Worm (Caenorhabditis elegans) whole organism, mixed stage, embryonic: ENCODE results near the gene T12A7.10.

Source experiments
- ces-1 ChIP-seq: fragments of 150-350 bp; optimal IDR thresholded peaks from 2 replicates; lab custom pipeline; 2014; ENCODE audit warnings: missing biosample characterization, missing genetic modification reagents, missing genetic modification characterization
- snpc-4 ChIP-seq: fragments of 150-350 bp; optimal IDR thresholded peaks from 2 replicates; lab custom pipeline; 2014; ENCODE audit warnings: missing biosample characterization, missing genetic modification characterization
- unc-39 ChIP-seq: fragments of 150-350 bp; optimal IDR thresholded peaks from 2 replicates; lab custom pipeline; 2014; ENCODE audit warnings: missing biosample characterization, missing genetic modification characterization

DNA sequence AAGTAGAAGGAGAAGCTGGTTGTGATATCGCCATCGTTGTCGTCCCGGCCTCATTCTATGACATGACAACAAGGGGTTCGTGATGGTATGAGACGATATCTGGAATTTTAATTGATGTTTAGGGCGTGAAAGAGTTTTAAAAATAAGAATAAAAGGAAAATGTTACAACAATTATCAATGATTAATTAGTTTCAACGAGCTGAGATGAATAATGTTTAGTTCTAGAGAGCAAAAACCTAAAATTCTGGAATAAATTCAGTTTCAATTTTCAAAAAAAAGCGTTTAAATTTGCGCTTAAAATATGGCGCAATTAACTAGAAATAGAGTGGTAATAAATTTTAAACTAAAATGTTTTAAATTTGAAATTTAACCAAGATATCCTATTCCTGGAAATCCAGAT is 37.6 kb upstream of the T12A7.10 start, which contains the start of gene H01G02.3:
- TF ChIP-seq snpc-4 (tag; lab: Kevin White, UChicago): no peak
- no peak for TF ChIP-seq ces-1 (GFP tag; lab: Kevin White, UChicago)
- no peak for TF ChIP-seq unc-39 (tag; lab: Kevin White, UChicago)
